Fruit fly (Drosophila melanogaster): ENCODE results near the gene Papss.

Gene Papss

DNA sequence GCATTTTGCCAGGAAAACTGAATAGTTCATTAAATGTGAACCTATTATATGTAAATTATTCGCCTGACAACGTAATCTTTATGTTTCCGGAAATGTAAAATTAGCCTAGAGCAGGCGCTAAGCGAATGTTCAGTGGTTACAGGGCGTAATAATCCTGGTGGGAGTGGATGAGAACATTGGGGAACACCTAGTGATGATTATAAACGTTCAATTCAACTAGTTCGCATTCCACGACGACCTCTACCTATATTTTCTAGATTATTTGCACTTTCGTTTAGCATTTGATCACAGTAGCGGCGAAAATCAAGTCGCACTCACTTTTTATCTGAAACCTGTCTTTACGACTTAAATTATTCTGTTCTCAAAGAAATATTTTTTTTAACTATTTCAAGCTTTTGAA lies 37.6 kb upstream of the Papss start:
- TF ChIP-seq CG10348 (GFP tag; IDR thresholded peaks at IDR 0.05) (no peak), gl (tag; optimal IDR thresholded peaks at IDR 0.05) (no peak), D1 (tag; optimal IDR thresholded peaks at IDR 0.05) (no peak), CG14655 (GFP tag; optimal IDR thresholded peaks at IDR 0.05) (no peak), CG32121 (GFP tag; IDR thresholded peaks at IDR 0.05) (no peak), CG9948 (tag; optimal IDR thresholded peaks at IDR 0.05) (no peak), Snoo (tag; optimal IDR thresholded peaks at IDR 0.05) (no peak), rn (GFP tag; IDR thresholded peaks at IDR 0.05) (no peak), CG34367 (tag; optimal IDR thresholded peaks at IDR 0.05) (no peak), CG17806 (tag; optimal IDR thresholded peaks at IDR 0.05) (no peak), Pif1B (GFP tag; optimal IDR thresholded peaks at IDR 0.05) (no peak), CG13204 (GFP tag; optimal IDR thresholded peaks at IDR 0.05) (no peak), fd96Ca (GFP tag; IDR thresholded peaks at IDR 0.05) (no peak), CG8159 (tag; optimal IDR thresholded peaks at IDR 0.05) (no peak), CG8301 (tag; optimal IDR thresholded peaks at IDR 0.05) (no peak), Ets98B (GFP tag; IDR thresholded peaks at IDR 0.05) (no peak), EcR (GFP tag; optimal IDR thresholded peaks at IDR 0.05) (no peak), Pif1A (GFP tag; optimal IDR thresholded peaks at IDR 0.05) (no peak), CG12605 (GFP tag; IDR thresholded peaks at IDR 0.05) (no peak), CG4496 (GFP tag; IDR thresholded peaks at IDR 0.05) (no peak)

DNA sequence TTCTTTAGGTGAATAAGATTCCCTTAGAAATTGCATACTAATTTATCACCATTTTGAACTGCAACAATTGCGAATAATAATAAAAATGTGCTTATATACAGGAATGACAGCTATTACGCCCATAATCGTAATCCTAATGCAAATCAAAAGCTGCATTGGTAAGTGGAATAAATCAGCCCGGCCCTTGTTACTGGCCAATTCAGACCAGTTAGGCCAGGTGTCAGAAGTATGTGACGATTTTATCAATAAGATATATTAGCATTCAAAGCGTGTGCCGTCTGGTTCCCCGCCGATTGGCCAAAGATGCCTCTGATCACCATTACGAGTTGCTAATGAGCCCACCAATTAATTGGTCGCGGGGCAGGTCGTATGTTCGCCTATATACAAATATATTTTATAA lies 32.6 kb upstream of the Papss start:
- TF ChIP-seq CG13204 (GFP tag; optimal IDR thresholded peaks at IDR 0.05) (no peak), CG17806 (tag; optimal IDR thresholded peaks at IDR 0.05) (no peak), CG4496 (GFP tag; IDR thresholded peaks at IDR 0.05) (no peak), rn (GFP tag; IDR thresholded peaks at IDR 0.05) (no peak), Snoo (tag; optimal IDR thresholded peaks at IDR 0.05) (no peak), CG15710 (tag; optimal IDR thresholded peaks at IDR 0.05) (no peak), Pif1B (GFP tag; optimal IDR thresholded peaks at IDR 0.05) (no peak), CG8301 (tag; optimal IDR thresholded peaks at IDR 0.05) (no peak), CG9948 (tag; optimal IDR thresholded peaks at IDR 0.05) (no peak), Pif1A (GFP tag; optimal IDR thresholded peaks at IDR 0.05) (no peak)

DNA sequence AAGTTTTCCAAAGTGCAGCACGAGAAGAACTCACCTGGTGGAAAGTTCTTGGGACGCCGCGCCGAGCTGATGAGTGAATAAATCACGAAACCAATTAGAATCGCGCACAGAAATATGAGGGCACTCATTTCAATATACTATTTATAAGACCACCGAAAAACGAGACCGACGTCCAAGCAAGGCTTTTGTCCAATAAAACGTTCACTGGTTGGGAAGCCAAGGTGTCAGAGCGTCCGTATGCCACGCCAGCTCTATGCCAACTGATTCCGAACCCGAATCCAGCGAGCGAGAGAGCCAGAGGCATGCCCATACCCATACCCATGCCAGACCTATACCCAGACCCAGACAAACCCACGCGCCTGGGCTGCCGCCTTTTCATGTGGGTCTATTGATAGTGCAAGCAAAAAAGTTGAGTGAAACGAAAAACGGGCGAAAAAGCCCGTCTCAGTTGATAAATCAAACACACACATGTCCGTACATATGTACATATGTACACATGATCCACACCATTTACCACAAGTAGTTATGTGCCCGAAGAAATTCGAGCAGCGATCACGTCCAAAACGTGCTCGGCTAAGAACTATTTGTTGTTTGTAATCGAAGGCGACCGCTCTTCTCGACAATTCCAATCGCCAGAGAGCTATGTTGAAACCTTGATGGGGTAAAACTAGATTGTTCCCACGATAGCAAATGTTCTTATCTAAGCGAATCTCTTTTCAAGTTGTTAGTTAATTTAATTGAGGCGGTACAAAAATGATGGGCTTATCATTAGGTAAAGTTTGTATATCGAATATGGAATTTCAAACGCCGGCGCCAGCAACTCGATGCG lies 31.8 kb upstream of the Papss start, which contains the start of gene Cyp305a1:
TSS of gene Cyp305a1 (minus strand) at position 265 of the 829 bp plus-strand sequence.
- TF ChIP-seq CG32121 (GFP tag; IDR thresholded peaks at IDR 0.05) (0 out of 2 replicates have a peak, but pooled peaks have one; percentile 11), rn (GFP tag; IDR thresholded peaks at IDR 0.05) (no peak)

DNA sequence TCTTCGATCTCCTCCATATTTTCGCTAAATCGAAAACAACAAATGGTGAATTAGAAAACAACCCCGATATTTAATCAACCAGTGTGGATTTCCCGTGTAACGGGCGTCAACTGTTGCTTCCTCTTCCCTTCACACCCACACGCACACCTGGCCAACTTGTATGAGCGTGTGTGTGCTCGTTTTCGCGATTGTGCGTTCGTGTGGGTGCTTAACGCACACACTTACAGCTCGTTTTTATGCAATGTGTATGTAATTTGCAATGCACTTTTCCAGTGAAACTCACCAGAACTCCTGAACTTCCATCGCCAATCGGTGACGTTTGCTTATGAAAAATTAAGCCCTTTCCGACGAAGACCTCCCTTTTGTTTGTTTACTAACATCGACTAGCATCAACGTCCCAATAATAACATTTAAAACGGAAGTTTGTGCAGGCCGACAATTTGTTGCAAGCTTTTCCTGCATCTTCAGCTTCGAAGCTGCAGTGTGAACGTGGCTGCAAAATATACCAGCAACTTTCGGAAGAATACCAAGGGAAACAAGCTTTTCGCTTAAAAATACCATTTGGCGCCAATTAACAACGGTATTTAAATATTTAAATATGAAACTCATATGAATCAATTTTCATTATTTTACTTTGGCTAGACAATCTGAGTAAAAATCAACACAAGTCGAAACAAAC lies 29.5 kb upstream of the Papss start, which contains the start of gene cyc:
TSS of gene cyc (minus strand) at position 467 of the 679 bp plus-strand sequence.
- TF ChIP-seq Snoo (tag; optimal IDR thresholded peaks at IDR 0.05), result peak; percentile 34
- peak; percentile 70 for TF ChIP-seq CG4496 (GFP tag; IDR thresholded peaks at IDR 0.05)
- no peak for TF ChIP-seq EcR (GFP tag; optimal IDR thresholded peaks at IDR 0.05)
- TF ChIP-seq CG12605 (GFP tag; IDR thresholded peaks at IDR 0.05), result peak; percentile 64
- no peak for TF ChIP-seq CG13204 (GFP tag; optimal IDR thresholded peaks at IDR 0.05)
- peak; percentile 32; the same call in 1 of the 2 replicates for TF ChIP-seq CG32121 (GFP tag; IDR thresholded peaks at IDR 0.05)
- TF ChIP-seq fd96Ca (GFP tag; IDR thresholded peaks at IDR 0.05), result no peak; the same call in 2 of the 3 replicates
- peak; percentile 64; the same call in 1 of the 2 replicates for TF ChIP-seq Ets98B (GFP tag; IDR thresholded peaks at IDR 0.05)
- no peak for TF ChIP-seq CG9948 (tag; optimal IDR thresholded peaks at IDR 0.05)
- TF ChIP-seq CG15710 (tag; optimal IDR thresholded peaks at IDR 0.05), result peak; percentile 1
- no peak for TF ChIP-seq Pif1B (GFP tag; optimal IDR thresholded peaks at IDR 0.05)
- no peak for TF ChIP-seq CG8159 (tag; optimal IDR thresholded peaks at IDR 0.05)

DNA sequence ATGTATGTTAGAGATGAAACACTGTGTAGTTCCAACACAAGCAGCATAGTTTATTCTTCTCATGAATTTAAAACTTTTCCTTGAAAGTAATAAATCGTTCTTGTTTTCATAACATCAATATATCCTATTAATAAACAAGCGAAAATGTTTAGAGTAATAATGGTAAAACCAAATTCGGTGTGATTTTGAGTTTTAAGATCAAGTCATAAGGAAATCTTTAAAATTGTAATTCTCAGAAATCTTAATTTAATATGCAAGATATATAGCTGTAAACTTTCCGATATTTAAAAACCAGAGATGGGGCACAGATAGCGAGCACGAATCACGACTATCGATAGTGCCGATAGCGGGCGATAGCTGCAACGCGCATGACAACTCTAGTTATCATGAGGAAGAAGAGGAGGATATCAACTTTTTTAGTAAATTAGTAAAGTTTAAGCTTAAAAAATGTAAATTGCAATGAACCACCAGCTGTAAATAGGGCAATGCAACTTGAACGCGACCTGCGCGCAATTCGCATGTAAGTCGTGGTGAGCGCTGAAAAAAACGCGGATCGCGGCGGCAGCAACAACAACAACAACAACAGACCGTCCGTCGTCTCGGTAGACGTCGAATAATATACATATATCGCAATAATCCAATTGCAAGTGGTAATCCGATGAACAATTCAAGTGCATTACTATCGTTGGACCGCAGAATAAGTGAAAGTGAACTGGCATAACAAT lies 27.1 kb upstream of the Papss start, which contains the start of the genes Fibp and Deaf1:
TSS of gene Fibp (minus strand) at position 161 of the 725 bp plus-strand sequence.
TSS of gene Deaf1 (plus strand) at position 368 of the 725 bp plus-strand sequence.
- peak; percentile 63 for TF ChIP-seq CG9948 (tag; optimal IDR thresholded peaks at IDR 0.05)
- TF ChIP-seq CG34367 (tag; optimal IDR thresholded peaks at IDR 0.05), result peak; percentile 53
- 0 out of 2 replicates have a peak, but pooled peaks have one; percentile 37 for TF ChIP-seq CG32121 (GFP tag; IDR thresholded peaks at IDR 0.05)
- peak; percentile 45; the same call in 1 of the 3 replicates for TF ChIP-seq fd96Ca (GFP tag; IDR thresholded peaks at IDR 0.05)
- TF ChIP-seq Pif1A (GFP tag; optimal IDR thresholded peaks at IDR 0.05), result no peak
- TF ChIP-seq D1 (tag; optimal IDR thresholded peaks at IDR 0.05), result no peak
- TF ChIP-seq CG10348 (GFP tag; IDR thresholded peaks at IDR 0.05), result no peak
- TF ChIP-seq gl (tag; optimal IDR thresholded peaks at IDR 0.05), result no peak
- TF ChIP-seq CG15710 (tag; optimal IDR thresholded peaks at IDR 0.05), result peak; percentile 68
- TF ChIP-seq CG4496 (GFP tag; IDR thresholded peaks at IDR 0.05), result peak; percentile 66; the same call in 1 of the 3 replicates
- peak; percentile 51 for TF ChIP-seq CG8301 (tag; optimal IDR thresholded peaks at IDR 0.05)
- peak; percentile 51 for TF ChIP-seq CG17806 (tag; optimal IDR thresholded peaks at IDR 0.05)
- TF ChIP-seq rn (GFP tag; IDR thresholded peaks at IDR 0.05), result 0 out of 2 replicates have a peak, but pooled peaks have one; percentile 26
- no peak for TF ChIP-seq CG14655 (GFP tag; optimal IDR thresholded peaks at IDR 0.05)
- TF ChIP-seq CG8159 (tag; optimal IDR thresholded peaks at IDR 0.05), result no peak
- TF ChIP-seq CG13204 (GFP tag; optimal IDR thresholded peaks at IDR 0.05), result no peak
- TF ChIP-seq EcR (GFP tag; optimal IDR thresholded peaks at IDR 0.05), result no peak
- no peak for TF ChIP-seq CG12605 (GFP tag; IDR thresholded peaks at IDR 0.05)
- TF ChIP-seq Pif1B (GFP tag; optimal IDR thresholded peaks at IDR 0.05), result no peak
- no peak; the same call in 1 of the 2 replicates for TF ChIP-seq Ets98B (GFP tag; IDR thresholded peaks at IDR 0.05)
- TF ChIP-seq Snoo (tag; optimal IDR thresholded peaks at IDR 0.05), result peak; percentile 61

Measured in whole organism, pupa.